Worm (Caenorhabditis elegans): ENCODE measurements around the gene W01B6.3.

Gene W01B6.3

DNA sequence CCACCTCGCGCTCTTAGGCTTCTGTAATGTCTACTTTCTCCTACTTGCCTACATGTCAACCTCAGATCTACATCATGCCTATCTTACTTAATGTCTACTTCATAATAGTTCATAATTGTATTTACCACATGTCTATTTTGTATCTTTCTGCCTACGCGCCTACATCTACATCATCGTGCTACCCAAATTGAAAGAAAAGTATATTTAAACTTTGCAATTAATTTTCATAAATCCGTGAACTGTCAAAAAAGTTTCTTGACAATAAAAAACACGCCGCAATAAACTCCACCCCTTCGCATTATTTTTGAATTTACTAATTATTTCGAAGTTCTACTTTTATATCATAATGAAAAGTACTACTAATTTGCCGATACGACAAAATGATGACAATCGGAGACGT is 49.4 kb downstream of the W01B6.3 start, which contains the start of gene F44D12.8:
Gene F44D12.8 (plus strand): TSS at position 301 of the 400 bp plus-strand sequence.
- TF ChIP-seq F49E8.2 (tag; optimal IDR thresholded peaks at IDR 0.05; ENCODE audit: borderline replicate concordance) (no peak), hmg-1.1 (GFP tag; IDR thresholded peaks at IDR 0.05) (no peak), dmd-9 (GFP tag; IDR thresholded peaks at IDR 0.05) (no peak), mxl-3 (GFP tag; optimal IDR thresholded peaks at IDR 0.05) (no peak), set-16 (GFP tag; IDR thresholded peaks at IDR 0.05) (no peak), ces-1 (GFP tag; optimal IDR thresholded peaks at IDR 0.05) (no peak), saeg-2 (GFP tag; IDR thresholded peaks at IDR 0.05) (no peak), unc-130 (GFP tag; optimal IDR thresholded peaks at IDR 0.05) (no peak), zip-11 (GFP tag; IDR thresholded peaks at IDR 0.05) (no peak), nhr-237 (tag; optimal IDR thresholded peaks at IDR 0.05) (no peak), fkh-10 (GFP tag; optimal IDR thresholded peaks at IDR 0.05) (no peak), zfp-2 (tag; optimal IDR thresholded peaks at IDR 0.05) (no peak), spr-3 (GFP tag; optimal IDR thresholded peaks at IDR 0.05) (no peak), lir-3 (tag; optimal IDR thresholded peaks at IDR 0.05) (no peak), nhr-76 (tag; optimal IDR thresholded peaks at IDR 0.05) (no peak), daf-19 (GFP tag; conservative IDR thresholded peaks at IDR 0.05) (no peak), D1046.2 (GFP tag; IDR thresholded peaks at IDR 0.05) (no peak), ceh-62 (tag; optimal IDR thresholded peaks at IDR 0.05) (no peak), hif-1 (tag; optimal IDR thresholded peaks at IDR 0.05) (no peak), nhr-102 (tag; optimal IDR thresholded peaks at IDR 0.05) (no peak)

DNA sequence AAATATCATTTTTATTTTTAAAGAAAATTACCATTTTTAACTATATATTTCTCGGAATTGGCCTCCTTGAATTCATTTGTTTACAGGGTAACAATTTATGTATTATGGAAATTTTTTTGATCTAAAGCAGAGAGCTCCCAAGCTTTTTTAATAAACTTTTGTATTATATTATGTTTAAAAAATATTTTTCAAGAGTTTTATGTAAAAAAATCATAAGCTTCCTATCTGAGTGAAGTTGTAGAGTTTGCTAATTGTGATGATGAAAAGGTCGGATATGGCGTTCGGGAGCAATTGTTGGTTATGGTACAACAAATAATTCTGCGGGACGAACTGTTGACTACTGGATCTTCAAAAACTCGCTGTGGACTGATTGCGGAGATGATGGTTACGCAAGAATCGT is 51.1 kb downstream of the W01B6.3 start, which contains the start of gene F44D12.19:
Gene F44D12.19 (plus strand): TSS at position 301 of the 400 bp plus-strand sequence.
- TF ChIP-seq fos-1 (tag; optimal IDR thresholded peaks at IDR 0.05) (no peak), daf-12 (tag; optimal IDR thresholded peaks at IDR 0.05) (no peak), Y105C5A.15 (GFP tag; IDR thresholded peaks at IDR 0.05) (no peak), zag-1 (tag; optimal IDR thresholded peaks at IDR 0.05) (no peak), F10B5.3 (tag; optimal IDR thresholded peaks at IDR 0.05) (no peak), ctbp-1 (GFP tag; IDR thresholded peaks at IDR 0.05) (no peak)

Data from whole organism, L4 larva.